Worm (Caenorhabditis elegans) whole organism, mixed stage, embryonic: Measurements from ENCODE around the gene R09H10.5.

Experiments used
- M03D4.4 ChIP-seq: sonication (generic microtip); optimal IDR thresholded peaks from 2 replicates; lab custom pipeline; 2017; ENCODE audit warnings: mild to moderate bottlenecking, missing genetic modification characterization, missing compliant biosample characterization
- bed-3 ChIP-seq: fragments of 200-800 bp; sonication (Bioruptor generic); optimal IDR thresholded peaks from 3 replicates; lab custom pipeline; 2018; ENCODE audit warnings: mild to moderate bottlenecking, missing genetic modification characterization, moderate library complexity, missing compliant biosample characterization
- blmp-1 ChIP-seq: fragments of 150-350 bp; optimal IDR thresholded peaks from 2 replicates; lab custom pipeline; 2014; ENCODE audit warnings: missing biosample characterization, missing genetic modification characterization
- ceh-39 ChIP-seq: fragments of 150-350 bp; optimal IDR thresholded peaks from 2 replicates; lab custom pipeline; 2014; ENCODE audit warnings: missing biosample characterization, missing genetic modification characterization
- ceh-43 ChIP-seq: fragments of 200-800 bp; sonication (Bioruptor generic); optimal IDR thresholded peaks from 2 replicates; lab custom pipeline; 2018; ENCODE audit warnings: mild to moderate bottlenecking, missing genetic modification characterization, moderate library complexity, missing compliant biosample characterization
- ceh-83 ChIP-seq: fragments of 200-800 bp; sonication (Bioruptor generic); optimal IDR thresholded peaks from 2 replicates; lab custom pipeline; 2018; ENCODE audit warnings: mild to moderate bottlenecking, missing genetic modification characterization, missing compliant biosample characterization
- ces-1 ChIP-seq: fragments of 150-350 bp; optimal IDR thresholded peaks from 2 replicates; lab custom pipeline; 2014; ENCODE audit warnings: missing biosample characterization, missing genetic modification reagents, missing genetic modification characterization
- cnd-1 ChIP-seq: fragments of 200-800 bp; sonication (Bioruptor generic); optimal IDR thresholded peaks from 2 replicates; lab custom pipeline; 2018; ENCODE audit warnings: mild to moderate bottlenecking, missing genetic modification characterization, missing compliant biosample characterization
- drap-1 ChIP-seq: fragments of 200-800 bp; sonication (Bioruptor generic); optimal IDR thresholded peaks from 3 replicates; lab custom pipeline; 2018; ENCODE audit warnings: mild to moderate bottlenecking, missing genetic modification characterization, missing compliant biosample characterization
- elt-1 ChIP-seq: sonication (generic microtip); optimal IDR thresholded peaks from 2 replicates; lab custom pipeline; 2017; ENCODE audit warnings: missing genetic modification characterization, mild to moderate bottlenecking, missing compliant biosample characterization, antibody characterized with exemption, moderate library complexity, borderline replicate concordance; ENCODE audit not compliant: insufficient read depth
- elt-3 ChIP-seq: fragments of 150-350 bp; optimal IDR thresholded peaks from 2 replicates; lab custom pipeline; 2014; ENCODE audit warnings: missing biosample characterization, missing genetic modification characterization
- ham-2 ChIP-seq: fragments of 200-800 bp; sonication (Bioruptor generic); optimal IDR thresholded peaks from 2 replicates; lab custom pipeline; 2018; ENCODE audit warnings: mild to moderate bottlenecking, missing genetic modification characterization, missing compliant biosample characterization
- hlh-1 ChIP-seq: fragments of 150-350 bp; optimal IDR thresholded peaks from 2 replicates; lab custom pipeline; 2014; ENCODE audit warnings: missing biosample characterization, missing genetic modification reagents, missing genetic modification characterization
- lin-13 ChIP-seq: fragments of 150-350 bp; optimal IDR thresholded peaks from 2 replicates; lab custom pipeline; 2014; ENCODE audit warnings: missing biosample characterization, missing genetic modification characterization
- lin-32 ChIP-seq: fragments of 200-800 bp; sonication (Bioruptor generic); optimal IDR thresholded peaks from 2 replicates; lab custom pipeline; 2018; ENCODE audit warnings: mild to moderate bottlenecking, missing genetic modification characterization, missing compliant biosample characterization
- lsy-2 ChIP-seq: fragments of 150-350 bp; optimal IDR thresholded peaks from 2 replicates; lab custom pipeline; 2014; ENCODE audit warnings: missing biosample characterization, missing genetic modification characterization
- mab-5 ChIP-seq: fragments of 150-350 bp; optimal IDR thresholded peaks from 2 replicates; lab custom pipeline; 2014; ENCODE audit warnings: missing biosample characterization, missing genetic modification characterization
- mep-1 ChIP-seq: fragments of 150-350 bp; optimal IDR thresholded peaks from 2 replicates; lab custom pipeline; 2017; ENCODE audit warnings: missing biosample characterization, missing genetic modification reagents, missing genetic modification characterization, inconsistent platforms
- mls-2 ChIP-seq: sonication (generic microtip); optimal IDR thresholded peaks from 2 replicates; lab custom pipeline; 2016; ENCODE audit warnings: mild to moderate bottlenecking, missing genetic modification characterization, moderate library complexity, missing compliant biosample characterization
- nhr-12 ChIP-seq: fragments of 150-350 bp; optimal IDR thresholded peaks from 2 replicates; lab custom pipeline; 2014; ENCODE audit warnings: missing biosample characterization, missing genetic modification characterization
- nhr-2 ChIP-seq: fragments of 150-350 bp; optimal IDR thresholded peaks from 2 replicates; lab custom pipeline; 2014; ENCODE audit warnings: missing biosample characterization, missing genetic modification characterization
- nhr-237 ChIP-seq: fragments of 150-350 bp; optimal IDR thresholded peaks from 2 replicates; lab custom pipeline; 2014; ENCODE audit warnings: missing biosample characterization, missing genetic modification characterization
- nhr-28 ChIP-seq: fragments of 150-350 bp; optimal IDR thresholded peaks from 2 replicates; lab custom pipeline; 2014; ENCODE audit warnings: missing biosample characterization, missing genetic modification characterization
- nhr-76 ChIP-seq: sonication (generic microtip); optimal IDR thresholded peaks from 2 replicates; lab custom pipeline; 2017; ENCODE audit warnings: missing biosample characterization, missing genetic modification characterization
- sem-2 ChIP-seq: fragments of 200-800 bp; sonication (Bioruptor generic); optimal IDR thresholded peaks from 2 replicates; lab custom pipeline; 2018; ENCODE audit warnings: mild to moderate bottlenecking, missing genetic modification characterization, missing compliant biosample characterization
- snpc-4 ChIP-seq: fragments of 150-350 bp; optimal IDR thresholded peaks from 2 replicates; lab custom pipeline; 2014; ENCODE audit warnings: missing biosample characterization, missing genetic modification characterization
- sptf-1 ChIP-seq: sonication (generic microtip); optimal IDR thresholded peaks from 2 replicates; lab custom pipeline; 2017; ENCODE audit warnings: mild to moderate bottlenecking, missing genetic modification characterization, moderate library complexity, missing compliant biosample characterization
- tbx-8 ChIP-seq: fragments of 200-800 bp; sonication (Bioruptor generic); optimal IDR thresholded peaks from 2 replicates; lab custom pipeline; 2018; ENCODE audit warnings: mild to moderate bottlenecking, missing genetic modification characterization, moderate library complexity, missing compliant biosample characterization
- unc-120 ChIP-seq: sonication (generic microtip); optimal IDR thresholded peaks from 2 replicates; lab custom pipeline; 2017; ENCODE audit warnings: missing genetic modification characterization, missing compliant biosample characterization; ENCODE audit not compliant: poor library complexity, severe bottlenecking
- unc-39 ChIP-seq: fragments of 150-350 bp; optimal IDR thresholded peaks from 2 replicates; lab custom pipeline; 2014; ENCODE audit warnings: missing biosample characterization, missing genetic modification characterization
- unc-62 ChIP-seq: fragments of 150-350 bp; optimal IDR thresholded peaks from 2 replicates; lab custom pipeline; 2014; ENCODE audit warnings: missing biosample characterization, missing genetic modification reagents, missing genetic modification characterization
- zip-8 ChIP-seq: fragments of 150-350 bp; optimal IDR thresholded peaks from 2 replicates; lab custom pipeline; 2014; ENCODE audit warnings: missing biosample characterization, missing genetic modification characterization
- ztf-11 ChIP-seq: fragments of 150-350 bp; optimal IDR thresholded peaks from 2 replicates; lab custom pipeline; 2014; ENCODE audit warnings: missing biosample characterization, missing genetic modification characterization

Gene R09H10.5

DNA sequence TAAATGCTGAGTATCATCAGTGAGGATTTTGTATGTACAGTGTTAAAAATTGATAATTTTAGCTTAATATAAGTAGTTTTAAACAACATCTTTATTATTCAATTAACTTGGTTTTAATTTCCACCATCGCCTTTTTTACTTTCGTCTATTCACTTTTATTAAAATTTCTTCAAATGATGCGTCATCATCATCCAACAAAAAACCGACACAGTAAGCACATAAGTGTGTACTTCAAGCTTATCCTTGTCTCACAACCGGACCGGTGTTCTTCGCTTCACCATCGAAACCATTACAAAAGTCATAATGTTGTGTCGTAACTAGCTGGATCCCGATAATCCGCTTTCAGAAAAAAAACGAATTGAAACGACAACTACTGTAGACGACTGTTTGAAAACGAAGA, 32.1 kb downstream of the R09H10.5 start, which contains the start of gene C43F9.11:
C43F9.11 (plus strand) TSS at position 301 of the 400 bp plus-strand sequence.
- TF ChIP-seq unc-120 (tag; lab: Kevin White, UChicago) = no peak
- no peak for TF ChIP-seq ces-1 (GFP tag; lab: Kevin White, UChicago)
- no peak for TF ChIP-seq sptf-1 (tag; lab: Kevin White, UChicago)
- no peak for TF ChIP-seq mep-1 (tag; lab: Kevin White, UChicago)
- TF ChIP-seq, all 35 proteins: peak for 0

DNA sequence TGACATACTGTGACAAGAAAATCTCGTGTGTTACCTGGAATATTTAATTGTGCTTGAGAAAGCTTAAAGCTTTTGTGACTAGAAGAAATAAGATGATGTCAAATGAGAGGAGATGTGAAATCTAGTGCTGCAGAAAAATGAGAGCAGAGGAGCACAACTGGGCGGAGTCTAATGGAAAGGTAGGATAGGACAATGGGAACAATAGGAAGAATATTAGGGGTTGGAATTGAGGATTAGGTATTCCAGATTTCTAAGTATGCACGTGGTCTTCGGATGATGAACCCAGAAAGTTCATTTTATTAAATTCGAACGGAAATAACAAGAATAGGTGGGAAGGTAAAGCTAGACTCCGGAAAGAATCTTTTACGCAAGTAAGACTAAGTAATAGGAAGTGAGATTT, 35.1 kb downstream of the R09H10.5 start, which contains the start of gene C43F9.7:
C43F9.7 (minus strand) TSS at position 101 of the 400 bp plus-strand sequence.
- TF ChIP-seq bed-3 (GFP tag; lab: Kevin White, UChicago) (no peak), drap-1 (no peak), zip-8 (tag; lab: Kevin White, UChicago) (no peak), nhr-76 (tag; lab: Kevin White, UChicago) (no peak), blmp-1 (tag; lab: Kevin White, UChicago) (no peak), lin-32 (GFP tag; lab: Kevin White, UChicago) (no peak), hlh-1 (tag; lab: Kevin White, UChicago) (no peak), ceh-39 (no peak), mls-2 (tag; lab: Kevin White, UChicago) (no peak), nhr-28 (tag; lab: Kevin White, UChicago) (no peak), tbx-8 (GFP tag; lab: Kevin White, UChicago) (no peak), nhr-12 (no peak), nhr-2 (no peak), ceh-83 (GFP tag; lab: Kevin White, UChicago) (no peak), mab-5 (tag; lab: Kevin White, UChicago) (no peak)

DNA sequence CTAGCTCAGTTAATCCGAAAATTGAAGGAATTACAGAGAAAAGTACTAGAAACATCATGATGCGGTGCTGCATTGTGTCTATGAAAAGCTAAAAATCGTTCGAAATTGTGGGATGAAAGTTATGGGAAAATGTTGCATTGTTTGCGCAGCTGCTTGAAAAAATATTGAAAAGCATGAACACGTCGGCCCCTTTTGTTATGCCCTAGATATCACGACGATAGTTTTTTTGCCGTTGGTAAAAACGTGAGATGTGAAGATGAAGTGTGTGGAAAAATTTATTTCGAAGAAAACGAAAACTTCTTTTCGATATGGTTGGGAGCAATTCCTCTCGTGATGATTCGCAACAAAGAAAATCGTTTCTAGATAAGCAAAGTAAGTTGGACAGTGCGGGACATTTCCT, 38.0 kb downstream of the R09H10.5 start, which contains the start of the genes C43F9.5 and nkb-2:
C43F9.5 (minus strand) TSS at position 101 of the 400 bp plus-strand sequence.
nkb-2 (plus strand) TSS at position 277 of the 400 bp plus-strand sequence.
- TF ChIP-seq ztf-11 (no peak), ham-2 (no peak), lin-32 (GFP tag; lab: Kevin White, UChicago) (no peak), snpc-4 (tag; lab: Kevin White, UChicago) (no peak), cnd-1 (no peak), mls-2 (tag; lab: Kevin White, UChicago) (no peak), sem-2 (no peak), nhr-28 (tag; lab: Kevin White, UChicago) (no peak), elt-3 (tag; lab: Kevin White, UChicago) (no peak)

DNA sequence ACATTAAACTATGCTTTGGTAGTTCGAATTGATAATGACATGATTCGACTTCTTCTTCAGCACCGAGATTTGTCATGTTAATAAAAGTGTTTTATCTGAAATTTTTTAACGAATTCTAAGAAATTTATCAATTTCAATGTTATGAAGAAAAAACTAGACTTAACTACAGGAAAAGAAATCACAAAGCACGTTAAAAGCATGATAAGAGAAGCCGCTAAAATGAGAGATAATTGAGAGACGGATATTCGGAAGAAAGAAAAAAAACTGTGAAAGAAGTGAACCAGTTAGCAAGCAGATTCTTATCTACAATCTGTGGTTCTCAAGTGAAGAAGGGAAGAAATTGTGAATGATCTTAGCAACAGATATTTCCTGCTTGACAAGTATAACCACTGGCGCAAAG, 39.6 kb downstream of the R09H10.5 start, which contains the start of gene C43F9.4:
C43F9.4 (minus strand) TSS at position 101 of the 400 bp plus-strand sequence.
- no peak for TF ChIP-seq drap-1
- no peak for TF ChIP-seq unc-39 (tag; lab: Kevin White, UChicago)
- no peak for TF ChIP-seq sem-2
- no peak for TF ChIP-seq cnd-1
- no peak for TF ChIP-seq nhr-237 (tag; lab: Kevin White, UChicago)
- TF ChIP-seq ztf-11 = no peak
- no peak for TF ChIP-seq snpc-4 (tag; lab: Kevin White, UChicago)
- TF ChIP-seq elt-1 = no peak
- TF ChIP-seq mep-1 (tag; lab: Kevin White, UChicago) = no peak
- no peak for TF ChIP-seq unc-62 (GFP tag; lab: Kevin White, UChicago)
- TF ChIP-seq lin-13 (tag; lab: Kevin White, UChicago) = no peak
- no peak for TF ChIP-seq sptf-1 (tag; lab: Kevin White, UChicago)
- TF ChIP-seq bed-3 (GFP tag; lab: Kevin White, UChicago) = no peak
- TF ChIP-seq lsy-2 = no peak
- TF ChIP-seq blmp-1 (tag; lab: Kevin White, UChicago) = no peak

DNA sequence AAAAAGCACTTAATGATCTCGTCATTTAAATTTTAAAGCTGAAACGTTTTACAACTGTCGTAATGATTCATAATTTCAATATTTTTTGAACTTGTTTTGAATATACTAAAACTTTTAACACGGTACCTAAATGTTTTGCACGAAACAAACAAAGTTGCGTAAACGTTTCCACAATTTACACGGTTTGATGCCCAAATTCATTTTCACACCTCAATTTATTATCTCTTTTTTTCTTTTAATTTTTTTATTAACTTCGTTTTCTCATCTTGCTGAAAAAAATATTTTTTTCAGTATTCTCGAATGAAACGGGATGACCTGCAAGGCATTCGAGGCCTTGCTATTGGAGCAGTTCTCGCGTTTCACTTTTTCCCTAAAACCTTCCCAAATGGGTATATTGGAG, 44.4 kb downstream of the R09H10.5 start, which contains the start of gene oac-8:
oac-8 (plus strand) TSS at position 301 of the 400 bp plus-strand sequence.
- TF ChIP-seq bed-3 (GFP tag; lab: Kevin White, UChicago) (no peak), ceh-43 (GFP tag; lab: Kevin White, UChicago) (no peak), ceh-39 (no peak), snpc-4 (tag; lab: Kevin White, UChicago) (no peak), nhr-28 (tag; lab: Kevin White, UChicago) (no peak), M03D4.4 (no peak), nhr-12 (no peak), zip-8 (tag; lab: Kevin White, UChicago) (no peak), nhr-237 (tag; lab: Kevin White, UChicago) (no peak)
